Fruit fly (Drosophila melanogaster) whole organism, pupa: ENCODE data around the gene Bx.

ENCODE experiments used
- CG4496 ChIP-seq: fragments of 200-800 bp; sonication (Bioruptor generic); IDR thresholded peaks from 3 replicates; pipeline ENCODE4 v1.3.6; 2022; ENCODE audit warnings: missing biosample characterization, missing genetic modification characterization
- CG8159 ChIP-seq: fragments of 200-800 bp; sonication (Bioruptor generic); optimal IDR thresholded peaks from 3 replicates; lab custom pipeline; 2018; ENCODE audit warnings: missing biosample characterization, mild to moderate bottlenecking, missing genetic modification characterization, moderate library complexity
- CG9948 ChIP-seq: fragments of 200-800 bp; sonication (Bioruptor generic); optimal IDR thresholded peaks from 2 replicates; lab custom pipeline; 2018; ENCODE audit warnings: missing biosample characterization, mild to moderate bottlenecking, missing genetic modification characterization, moderate library complexity
- Ets98B ChIP-seq: fragments of 200-800 bp; sonication (Bioruptor generic); IDR thresholded peaks from 2 replicates; pipeline ENCODE4 v1.3.6; 2022; ENCODE audit warnings: missing biosample characterization, missing genetic modification characterization
- Pif1B ChIP-seq: fragments of 200-800 bp; sonication (Bioruptor generic); optimal IDR thresholded peaks from 3 replicates; lab custom pipeline; 2016; ENCODE audit warnings: missing biosample characterization, missing genetic modification characterization

DNA sequence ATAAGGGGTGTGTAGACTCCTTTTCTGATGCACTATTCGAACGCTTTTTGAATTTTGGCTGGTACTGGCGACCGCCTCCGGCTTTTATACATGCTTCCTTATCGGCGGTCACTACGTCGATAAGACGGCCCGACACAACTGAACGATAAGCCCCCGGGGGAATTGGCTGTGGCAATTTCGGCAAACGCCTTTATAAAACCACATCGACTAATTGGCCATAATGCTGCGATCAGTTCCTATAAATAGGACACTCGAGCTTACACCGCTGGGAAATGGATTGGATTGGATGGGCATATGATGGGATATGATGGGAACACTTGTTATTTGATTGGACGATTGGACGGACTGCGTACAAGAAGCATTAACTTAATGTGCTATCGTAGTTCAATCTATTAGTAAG lies 23.3 kb upstream of the Bx start, which contains the start of gene CG15044:
- no peak for TF ChIP-seq CG8159
- TF ChIP-seq Pif1B = no peak
- TF ChIP-seq CG4496 = no peak
- no peak for TF ChIP-seq Ets98B (GFP tag; lab: Robert Waterston, UW)
- TF ChIP-seq CG9948 (tag; lab: Kevin White, UChicago) = no peak
